Worm (Caenorhabditis elegans) whole organism, L4 larva: ENCODE data around the gene ZC250.5.

Experiments used
- D1046.2 ChIP-seq: fragments of 200-800 bp; sonication (Bioruptor generic); IDR thresholded peaks from 2 replicates; pipeline ENCODE4 v1.3.6; 2022; ENCODE audit warnings: missing genetic modification characterization, missing compliant biosample characterization
- F10B5.3 ChIP-seq: sonication (generic microtip); optimal IDR thresholded peaks from 2 replicates; lab custom pipeline; 2016; ENCODE audit warnings: mild to moderate bottlenecking, missing genetic modification characterization, missing compliant biosample characterization
- F26F4.8 ChIP-seq: fragments of 200-800 bp; sonication (Bioruptor generic); conservative IDR thresholded peaks from 2 replicates; pipeline ENCODE4 v1.3.6; 2022; ENCODE audit warnings: missing genetic modification characterization, missing compliant biosample characterization
- F37D6.2 ChIP-seq: sonication (generic microtip); optimal IDR thresholded peaks from 2 replicates; lab custom pipeline; 2016; ENCODE audit warnings: mild to moderate bottlenecking, missing genetic modification characterization, missing compliant biosample characterization
- F49E8.2 ChIP-seq: sonication (generic microtip); optimal IDR thresholded peaks from 2 replicates; lab custom pipeline; 2016; ENCODE audit warnings: missing compliant biosample characterization, mild to moderate bottlenecking, missing genetic modification characterization, borderline replicate concordance
- R02D3.7 ChIP-seq: fragments of 150-350 bp; sonication (generic microtip); optimal IDR thresholded peaks from 3 replicates; lab custom pipeline; 2014; ENCODE audit warnings: missing biosample characterization, missing genetic modification characterization
- T26A8.4 ChIP-seq: fragments of 200-800 bp; sonication (Bioruptor generic); IDR thresholded peaks from 2 replicates; pipeline ENCODE4 v1.3.6; 2022; ENCODE audit warnings: missing genetic modification characterization, missing compliant biosample characterization
- Y5F2A.4 ChIP-seq: fragments of 200-800 bp; sonication (Bioruptor generic); optimal IDR thresholded peaks from 2 replicates; lab custom pipeline; 2018; ENCODE audit warnings: mild to moderate bottlenecking, missing genetic modification characterization, missing compliant biosample characterization
- ZK337.2 ChIP-seq: fragments of 200-800 bp; sonication (Bioruptor generic); IDR thresholded peaks from 2 replicates; pipeline ENCODE4 v1.3.6; 2022; ENCODE audit warnings: missing genetic modification reagents, missing genetic modification characterization, missing compliant biosample characterization
- aly-2 ChIP-seq: sonication (generic microtip); optimal IDR thresholded peaks from 2 replicates; lab custom pipeline; 2018; ENCODE audit warnings: missing biosample characterization, missing genetic modification characterization
- ama-1 ChIP-seq: fragments of 150-350 bp; optimal IDR thresholded peaks from 2 replicates; lab custom pipeline; 2014; ENCODE audit warnings: inconsistent platforms, mixed read lengths
- ceh-44 ChIP-seq: fragments of 200-800 bp; sonication (Bioruptor generic); IDR thresholded peaks from 2 replicates; pipeline ENCODE4 v1.3.6; 2022; ENCODE audit warnings: missing genetic modification reagents, missing genetic modification characterization, missing compliant biosample characterization
- ceh-62 ChIP-seq: sonication (generic microtip); optimal IDR thresholded peaks from 2 replicates; lab custom pipeline; 2017; ENCODE audit warnings: missing biosample characterization, missing genetic modification characterization
- ceh-82 ChIP-seq: sonication (generic microtip); optimal IDR thresholded peaks from 2 replicates; lab custom pipeline; 2017; ENCODE audit warnings: missing biosample characterization, missing genetic modification characterization
- cey-2 ChIP-seq: sonication (generic microtip); optimal IDR thresholded peaks from 3 replicates; lab custom pipeline; 2017; ENCODE audit warnings: missing genetic modification characterization, mild to moderate bottlenecking, missing compliant biosample characterization, antibody characterized with exemption, borderline replicate concordance; ENCODE audit not compliant: insufficient read depth
- ctbp-1 ChIP-seq: fragments of 200-800 bp; sonication (Bioruptor generic); IDR thresholded peaks from 2 replicates; pipeline ENCODE4 v1.3.6; 2022; ENCODE audit warnings: missing genetic modification reagents, missing genetic modification characterization, missing compliant biosample characterization
- daf-16 ChIP-seq, 3 experiments: sonication (generic microtip); optimal IDR thresholded peaks; 2 replicates each; lab custom pipeline; 2016 to 2017; ENCODE audit warnings: missing genetic modification characterization in 3 of 3, missing genetic modification reagents in 3 of 3, mild to moderate bottlenecking in 2 of 3, missing compliant biosample characterization in 2 of 3, missing biosample characterization in 1 of 3, moderate library complexity in 1 of 3
- dmd-6 ChIP-seq: fragments of 200-800 bp; sonication (Bioruptor generic); IDR thresholded peaks from 2 replicates; pipeline ENCODE4 v1.3.6; 2022; ENCODE audit warnings: missing genetic modification reagents, missing genetic modification characterization, missing compliant biosample characterization
- dmd-9 ChIP-seq: fragments of 200-800 bp; sonication (Bioruptor generic); IDR thresholded peaks from 2 replicates; pipeline ENCODE4 v1.3.6; 2022; ENCODE audit warnings: missing genetic modification reagents, missing genetic modification characterization, missing compliant biosample characterization
- dpl-1 ChIP-seq: fragments of 150-350 bp; optimal IDR thresholded peaks from 2 replicates; lab custom pipeline; 2014; ENCODE audit warnings: missing biosample characterization, missing genetic modification reagents, missing genetic modification characterization
- egl-27 ChIP-seq: sonication (generic microtip); optimal IDR thresholded peaks from 3 replicates; lab custom pipeline; 2017; ENCODE audit warnings: missing biosample characterization, missing genetic modification reagents, missing genetic modification characterization
- egl-43 ChIP-seq: fragments of 200-800 bp; sonication (Bioruptor generic); IDR thresholded peaks from 2 replicates; pipeline ENCODE4 v1.3.6; 2022; ENCODE audit warnings: missing genetic modification reagents, missing genetic modification characterization, missing compliant biosample characterization
- fkh-10 ChIP-seq: fragments of 150-350 bp; optimal IDR thresholded peaks from 2 replicates; lab custom pipeline; 2014; ENCODE audit warnings: missing biosample characterization, missing genetic modification reagents, missing genetic modification characterization
- gei-8 ChIP-seq: fragments of 200-800 bp; sonication (Bioruptor generic); optimal IDR thresholded peaks from 2 replicates; lab custom pipeline; 2018; ENCODE audit warnings: mild to moderate bottlenecking, missing genetic modification characterization, missing compliant biosample characterization
- hmg-1.1 ChIP-seq: fragments of 200-800 bp; sonication (Bioruptor generic); IDR thresholded peaks from 2 replicates; pipeline ENCODE4 v1.3.6; 2022; ENCODE audit warnings: missing genetic modification reagents, missing genetic modification characterization, missing compliant biosample characterization
- jun-1 ChIP-seq: fragments of 150-350 bp; optimal IDR thresholded peaks from 2 replicates; lab custom pipeline; 2014; ENCODE audit warnings: missing biosample characterization, missing genetic modification reagents, missing genetic modification characterization
- lin-1 ChIP-seq: fragments of 200-800 bp; sonication (Bioruptor generic); IDR thresholded peaks from 2 replicates; pipeline ENCODE4 v1.3.6; 2022; ENCODE audit warnings: missing genetic modification reagents, missing genetic modification characterization, missing compliant biosample characterization
- lin-38 ChIP-seq: fragments of 200-800 bp; sonication (Bioruptor generic); IDR thresholded peaks from 2 replicates; pipeline ENCODE4 v1.3.6; 2022; ENCODE audit warnings: missing genetic modification reagents, missing genetic modification characterization, missing compliant biosample characterization
- lsy-2 ChIP-seq, 2 experiments: fragments of 150-350 bp in 1 of 2; sonication (generic microtip) in 1 of 2; optimal IDR thresholded peaks; 2 replicates each; lab custom pipeline; 2014 to 2017; ENCODE audit warnings: missing biosample characterization in 2 of 2, missing genetic modification characterization in 2 of 2
- madf-5 ChIP-seq, 2 experiments: fragments of 200-800 bp; sonication (Bioruptor generic); IDR thresholded peaks; 2 replicates each; pipeline ENCODE4 v1.3.6; 2022; ENCODE audit warnings: missing compliant biosample characterization in 2 of 2, missing genetic modification characterization in 2 of 2
- mdt-29 ChIP-seq: fragments of 200-800 bp; sonication (Bioruptor generic); IDR thresholded peaks from 2 replicates; pipeline ENCODE4 v1.3.6; 2022; ENCODE audit warnings: missing genetic modification reagents, missing genetic modification characterization, missing compliant biosample characterization
- mep-1 ChIP-seq: fragments of 150-350 bp; sonication (generic microtip); optimal IDR thresholded peaks from 3 replicates; lab custom pipeline; 2014; ENCODE audit warnings: missing biosample characterization, missing genetic modification characterization
- mes-2 ChIP-seq: sonication (generic microtip); optimal IDR thresholded peaks from 2 replicates; lab custom pipeline; 2016; ENCODE audit warnings: missing genotype, mild to moderate bottlenecking, missing genetic modification characterization, missing compliant biosample characterization; ENCODE audit not compliant: poor library complexity, severe bottlenecking
- nhr-42 ChIP-seq: fragments of 200-800 bp; sonication (Bioruptor generic); IDR thresholded peaks from 2 replicates; pipeline ENCODE4 v1.3.6; 2022; ENCODE audit warnings: missing genetic modification characterization, missing compliant biosample characterization
- nhr-48 ChIP-seq: sonication (generic microtip); optimal IDR thresholded peaks from 2 replicates; lab custom pipeline; 2016; ENCODE audit warnings: mild to moderate bottlenecking, missing genetic modification characterization, missing compliant biosample characterization
- nhr-77 ChIP-seq: fragments of 150-350 bp; optimal IDR thresholded peaks from 2 replicates; lab custom pipeline; 2014; ENCODE audit warnings: missing biosample characterization, missing genetic modification characterization
- pha-4 ChIP-seq, 2 experiments: fragments of 150-350 bp in 1 of 2; fragments of 200-800 bp in 1 of 2; sonication (Bioruptor generic) in 1 of 2; IDR thresholded peaks in 1 of 2; optimal IDR thresholded peaks in 1 of 2; 2 replicates each; pipeline versions ENCODE4 v1.3.6 to Lab custom; 2014 to 2022; ENCODE audit warnings: missing genetic modification characterization in 2 of 2, missing genetic modification reagents in 2 of 2, missing biosample characterization in 1 of 2, missing compliant biosample characterization in 1 of 2
- rbr-2 ChIP-seq: sonication (generic microtip); optimal IDR thresholded peaks from 2 replicates; lab custom pipeline; 2016; ENCODE audit warnings: missing genotype, missing genetic modification characterization, missing compliant biosample characterization
- skn-1 ChIP-seq: fragments of 150-350 bp; optimal IDR thresholded peaks from 2 replicates; lab custom pipeline; 2014; ENCODE audit warnings: missing biosample characterization, missing genetic modification characterization
- spr-3 ChIP-seq: fragments of 200-800 bp; sonication (Bioruptor generic); optimal IDR thresholded peaks from 2 replicates; lab custom pipeline; 2018; ENCODE audit warnings: mild to moderate bottlenecking, missing genetic modification characterization, missing compliant biosample characterization
- unc-62 ChIP-seq, 3 experiments: fragments of 150-350 bp in 1 of 3; sonication (generic microtip); optimal IDR thresholded peaks in 2 of 3; peaks in 1 of 3; 1 replicate in 1 of 3; 2 replicates in 2 of 3; lab custom pipeline; 2014 to 2017; ENCODE audit warnings: missing biosample characterization in 3 of 3, missing genetic modification characterization in 3 of 3, missing genetic modification reagents in 3 of 3, missing genotype in 1 of 3
- zag-1 ChIP-seq: fragments of 150-350 bp; optimal IDR thresholded peaks from 2 replicates; lab custom pipeline; 2014; ENCODE audit warnings: missing biosample characterization, missing genetic modification characterization
- zfp-2 ChIP-seq: sonication (generic microtip); optimal IDR thresholded peaks from 2 replicates; lab custom pipeline; 2016; ENCODE audit warnings: mild to moderate bottlenecking, missing genetic modification characterization, missing compliant biosample characterization
- zip-11 ChIP-seq: fragments of 200-800 bp; sonication (Bioruptor generic); IDR thresholded peaks from 2 replicates; pipeline ENCODE4 v1.3.6; 2022; ENCODE audit warnings: missing genetic modification characterization, missing compliant biosample characterization
- zip-2 ChIP-seq: fragments of 150-350 bp; optimal IDR thresholded peaks from 2 replicates; lab custom pipeline; 2014; ENCODE audit warnings: missing biosample characterization, missing genetic modification characterization
- ztf-11 ChIP-seq: fragments of 150-350 bp; optimal IDR thresholded peaks from 2 replicates; lab custom pipeline; 2014; ENCODE audit warnings: missing biosample characterization, missing genetic modification characterization
- ztf-7 ChIP-seq: fragments of 150-350 bp; optimal IDR thresholded peaks from 2 replicates; lab custom pipeline; 2014; ENCODE audit warnings: missing biosample characterization, missing genetic modification characterization

Gene ZC250.5

DNA sequence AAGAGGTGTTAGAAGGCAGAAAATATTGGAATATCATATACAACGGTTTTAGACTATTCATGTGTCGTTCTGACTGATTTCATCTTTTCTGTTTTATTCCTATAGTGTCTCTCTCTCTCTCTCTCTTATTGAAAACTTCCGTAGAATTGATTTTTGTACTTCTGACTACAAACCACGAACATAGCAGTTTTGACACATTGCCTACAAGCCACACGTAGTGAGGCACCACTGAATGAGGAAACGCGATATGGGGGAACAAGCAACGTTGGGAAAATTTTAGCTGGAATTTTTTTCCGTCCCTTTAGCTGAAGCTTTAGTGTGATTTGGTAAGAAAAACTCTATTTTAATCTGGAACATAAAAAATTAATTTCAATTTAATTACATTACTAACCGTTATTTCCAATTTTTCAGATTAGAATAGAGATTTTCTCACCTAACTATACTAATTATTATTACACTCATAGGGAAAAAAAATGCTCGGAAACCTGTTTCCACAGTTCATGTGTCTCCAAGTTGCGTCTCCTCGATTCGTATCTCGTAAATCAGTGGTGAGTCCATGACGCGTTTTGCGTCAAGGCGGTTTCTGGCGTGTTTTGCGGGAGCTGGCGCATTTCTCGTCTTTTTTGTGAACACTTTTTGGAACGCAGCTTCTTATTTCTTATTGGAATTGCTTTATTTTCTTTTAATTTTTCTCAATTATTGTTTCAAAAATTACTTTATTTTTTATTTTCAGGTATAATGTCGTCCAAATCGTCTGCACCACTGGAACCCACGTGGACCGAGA lies 14.9 kb upstream of the ZC250.5 start, which contains the start of the genes nhr-142 and F44E7.9 (continued):
- TF ChIP-seq dmd-9 (GFP tag; lab: Robert Waterston, UW): peak; percentile 70; the same call in 1 of the 2 replicates
- peak; percentile 84 for TF ChIP-seq nhr-77 (tag; lab: Kevin White, UChicago)
- TF ChIP-seq rbr-2 (tag; lab: Kevin White, UChicago): peak; percentile 89
- TF ChIP-seq F49E8.2: no peak
- peak; percentile 77 for TF ChIP-seq dmd-6 (GFP tag; lab: Robert Waterston, UW)
- TF ChIP-seq lin-1: 0 out of 2 replicates have a peak, but pooled peaks have one; percentile 41
- peak; percentile 61 for TF ChIP-seq F37D6.2 (tag; lab: Kevin White, UChicago)
- peak; percentile 80 for TF ChIP-seq ztf-7 (tag; lab: Kevin White, UChicago)
- peak; percentile 27 for TF ChIP-seq zfp-2 (tag; lab: Kevin White, UChicago)
- TF ChIP-seq mdt-29 (GFP tag; lab: Robert Waterston, UW): no peak
- TF ChIP-seq ceh-62: no peak
- TF ChIP-seq ceh-44: peak; percentile 48; the same call in 1 of the 2 replicates
- no peak for TF ChIP-seq R02D3.7
- peak; percentile 70 for TF ChIP-seq spr-3
- peak; percentile 84 for TF ChIP-seq T26A8.4 (GFP tag; lab: Robert Waterston, UW)
- peak; percentile 4 for TF ChIP-seq fkh-10 (GFP tag; lab: Kevin White, UChicago)
- peak; percentile 14 for TF ChIP-seq zip-2 (tag; lab: Kevin White, UChicago)
- no peak for TF ChIP-seq F26F4.8 (GFP tag; lab: Robert Waterston, UW)
- TF ChIP-seq lin-38 (GFP tag; lab: Robert Waterston, UW): peak; percentile 87
- TF ChIP-seq ztf-11 (tag; lab: Kevin White, UChicago): no peak
- peak; percentile 21 for TF ChIP-seq jun-1 (tag; lab: Kevin White, UChicago)
- TF ChIP-seq zip-11 (GFP tag; lab: Robert Waterston, UW): no peak
- peak; percentile 39; the same call in 1 of the 2 replicates for TF ChIP-seq ZK337.2
- no peak for TF ChIP-seq ceh-82
- TF ChIP-seq aly-2 (tag; lab: Kevin White, UChicago): no peak
- no peak for TF ChIP-seq F10B5.3
- no peak for TF ChIP-seq Y5F2A.4 (GFP tag; lab: Kevin White, UChicago)
- no peak for TF ChIP-seq zag-1 (tag; lab: Kevin White, UChicago)
- TF ChIP-seq cey-2: no peak
- TF ChIP-seq egl-43: 0 out of 2 replicates have a peak, but pooled peaks have one; percentile 12
- peak; percentile 67 for TF ChIP-seq ctbp-1 (GFP tag; lab: Robert Waterston, UW)
- peak; percentile 82 for TF ChIP-seq hmg-1.1 (GFP tag; lab: Robert Waterston, UW)
- peak; percentile 71 for TF ChIP-seq nhr-48 (tag; lab: Kevin White, UChicago)
- no peak for TF ChIP-seq ama-1 (lab: Kevin White, UChicago)
- no peak for TF ChIP-seq unc-62 (GFP tag; optimal IDR thresholded peaks at IDR 0.05 in 1 of 2; lab: Kevin White, UChicago)
- TF ChIP-seq unc-62 (tag; optimal IDR thresholded peaks at IDR 0.05; lab: Kevin White, UChicago): no peak
- no peak for TF ChIP-seq daf-16 (GFP tag; optimal IDR thresholded peaks at IDR 0.05; lab: Kevin White, UChicago)
- peak; percentile 49 for TF ChIP-seq daf-16 (tag; optimal IDR thresholded peaks at IDR 0.05; lab: Kevin White, UChicago)
- peak; percentile 95 for TF ChIP-seq mes-2 (tag; lab: Kevin White, UChicago)

DNA sequence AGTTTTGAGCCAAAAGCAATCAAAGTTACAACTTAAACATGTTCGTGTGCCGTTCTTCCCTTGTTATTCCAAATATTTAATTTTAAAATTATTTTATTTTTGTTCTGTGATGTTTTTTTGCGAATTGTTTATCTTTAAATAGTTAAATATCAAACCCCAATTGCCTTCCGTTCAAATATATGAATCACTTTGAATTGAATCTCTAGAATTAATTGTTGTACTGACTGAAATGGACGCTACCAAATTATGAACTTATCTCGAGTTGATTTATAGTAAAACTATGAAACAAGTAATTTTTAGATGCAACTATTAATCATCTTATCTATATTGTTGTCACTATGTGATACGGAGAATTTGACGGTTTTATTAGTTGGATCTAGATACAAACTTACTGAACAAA lies 13.5 kb upstream of the ZC250.5 start, which contains the start of gene ZC250.2:
ZC250.2 (plus strand) TSS at position 301 of the 400 bp plus-strand sequence.
- TF ChIP-seq spr-3: no peak
- no peak for TF ChIP-seq ztf-7 (tag; lab: Kevin White, UChicago)
- TF ChIP-seq skn-1 (tag; lab: Kevin White, UChicago): no peak
- TF ChIP-seq nhr-42 (GFP tag; lab: Robert Waterston, UW): no peak
- no peak for TF ChIP-seq gei-8 (GFP tag; lab: Kevin White, UChicago)
- no peak for TF ChIP-seq lsy-2 (tag; optimal IDR thresholded peaks at IDR 0.05; lab: Kevin White, UChicago)
- TF ChIP-seq egl-27 (tag; lab: Kevin White, UChicago): no peak
- TF ChIP-seq mep-1 (tag; lab: Kevin White, UChicago): no peak
- TF ChIP-seq pha-4 (GFP tag; IDR thresholded peaks at IDR 0.05; lab: Robert Waterston, UW): no peak
- TF ChIP-seq pha-4 (tag; optimal IDR thresholded peaks at IDR 0.05; lab: Kevin White, UChicago): no peak
- TF ChIP-seq madf-5 (GFP tag; IDR thresholded peaks at IDR 0.05; lab: Robert Waterston, UW): no peak
- no peak for TF ChIP-seq D1046.2 (GFP tag; lab: Robert Waterston, UW)
- TF ChIP-seq F37D6.2 (tag; lab: Kevin White, UChicago): no peak
- no peak for TF ChIP-seq ama-1 (lab: Kevin White, UChicago)
- TF ChIP-seq dpl-1 (GFP tag; lab: Kevin White, UChicago): no peak
